Fruit fly (Drosophila melanogaster): ENCODE measurements around the gene Brd8.

Brd8 gene

dm6 chr3R:29228745-29229448 lies 5.6 kb downstream of the Brd8 start, which contains the start of gene Usp1:
Usp1 (plus strand) TSS chr3R:29229161.
- peak in 1 of 2 experiments; percentile 48 for TF ChIP-seq CTCF (optimal IDR thresholded peaks at IDR 0.05)
- no peak for TF ChIP-seq CG8478 (optimal IDR thresholded peaks at IDR 0.05)

- TF ChIP-seq CTCF (optimal IDR thresholded peaks at IDR 0.05): no peak
- TF ChIP-seq CG8478 (optimal IDR thresholded peaks at IDR 0.05): no peak
Observed at dm6 chr3R:29229958-29230357, 6.7 kb downstream of the Brd8 start.

dm6 chr3R:29230552-29231102 lies 7.3 kb downstream of the Brd8 start:
- no peak for TF ChIP-seq CG8478 (optimal IDR thresholded peaks at IDR 0.05)
- no peak for TF ChIP-seq CTCF (optimal IDR thresholded peaks at IDR 0.05)

- TF ChIP-seq CTCF (optimal IDR thresholded peaks at IDR 0.05) (no peak), CG8478 (optimal IDR thresholded peaks at IDR 0.05) (no peak)
Observed at dm6 chr3R:29238623-29239022, 15.3 kb downstream of the Brd8 start, which contains the start of gene CG11951. CG11951 (minus strand) TSS chr3R:29238723.

- TF ChIP-seq CTCF (optimal IDR thresholded peaks at IDR 0.05): no peak
- no peak for TF ChIP-seq CG8478 (optimal IDR thresholded peaks at IDR 0.05)
Observed at dm6 chr3R:29244727-29245126, 21.4 kb downstream of the Brd8 start, which contains the start of gene CG31445. CG31445 (minus strand) TSS chr3R:29244827.

dm6 chr3R:29250272-29251018 lies 27.2 kb downstream of the Brd8 start, which contains the start of gene SP1029:
SP1029 (minus strand) TSS chr3R:29250451.
- TF ChIP-seq CTCF (optimal IDR thresholded peaks at IDR 0.05) (no peak), CG8478 (optimal IDR thresholded peaks at IDR 0.05) (no peak)

- TF ChIP-seq CG8478 (optimal IDR thresholded peaks at IDR 0.05) (no peak), CTCF (optimal IDR thresholded peaks at IDR 0.05) (peak; percentile 91 to 93)
Observed at dm6 chr3R:29251418-29251817, 28.1 kb downstream of the Brd8 start.

- TF ChIP-seq CTCF (optimal IDR thresholded peaks at IDR 0.05): no peak
- no peak for TF ChIP-seq CG8478 (optimal IDR thresholded peaks at IDR 0.05)
Observed at dm6 chr3R:29253874-29254273, 30.6 kb downstream of the Brd8 start.

dm6 chr3R:29254383-29254782 lies 31.1 kb downstream of the Brd8 start:
- no peak for TF ChIP-seq CG8478 (optimal IDR thresholded peaks at IDR 0.05)
- TF ChIP-seq CTCF (optimal IDR thresholded peaks at IDR 0.05): no peak

dm6 chr3R:29255166-29255962 lies 32.1 kb downstream of the Brd8 start, which contains the start of gene stg:
stg (minus strand) TSS chr3R:29255800.
- TF ChIP-seq CTCF (optimal IDR thresholded peaks at IDR 0.05) (no peak), CG8478 (optimal IDR thresholded peaks at IDR 0.05) (peak; percentile 8)

dm6 chr3R:29255963-29256527 lies 32.8 kb downstream of the Brd8 start, which contains the start of gene CG45544:
CG45544 (plus strand) TSS chr3R:29256485.
- no peak for TF ChIP-seq CG8478 (optimal IDR thresholded peaks at IDR 0.05)
- no peak for TF ChIP-seq CTCF (optimal IDR thresholded peaks at IDR 0.05)

- TF ChIP-seq CTCF (optimal IDR thresholded peaks at IDR 0.05) (no peak), CG8478 (optimal IDR thresholded peaks at IDR 0.05) (no peak)
Observed at dm6 chr3R:29256811-29257439, 33.6 kb downstream of the Brd8 start.

dm6 chr3R:29257890-29258691 lies 34.8 kb downstream of the Brd8 start:
- TF ChIP-seq CG8478 (optimal IDR thresholded peaks at IDR 0.05) (no peak), CTCF (optimal IDR thresholded peaks at IDR 0.05) (no peak)
